Fruit fly (Drosophila melanogaster) whole organism, embryonic: Measurements from ENCODE around the gene CG5157.

Source experiments
- Asciz ChIP-seq: fragments of 200-800 bp; sonication (Bioruptor generic); optimal IDR thresholded peaks from 2 replicates; lab custom pipeline; 2017; ENCODE audit warnings: missing biosample characterization, mild to moderate bottlenecking, missing genetic modification characterization, missing genetic modification reagents
- BtbVII ChIP-seq: fragments of 200-800 bp; sonication (Bioruptor generic); optimal IDR thresholded peaks from 3 replicates; lab custom pipeline; 2017; ENCODE audit warnings: missing biosample characterization, mild to moderate bottlenecking, missing genetic modification characterization
- CG11695 ChIP-seq: fragments of 200-800 bp; sonication (Bioruptor generic); IDR thresholded peaks from 3 replicates; pipeline ENCODE4 v1.3.6; 2022; ENCODE audit warnings: missing biosample characterization, missing genetic modification characterization
- CG12104 ChIP-seq: fragments of 200-800 bp; sonication (Bioruptor generic); optimal IDR thresholded peaks from 3 replicates; lab custom pipeline; 2016; ENCODE audit warnings: missing biosample characterization, missing genetic modification characterization
- CG12155 ChIP-seq: fragments of 200-800 bp; sonication (Bioruptor generic); optimal IDR thresholded peaks from 3 replicates; lab custom pipeline; 2016; ENCODE audit warnings: missing biosample characterization, missing genetic modification characterization
- CG12236 ChIP-seq: fragments of 200-800 bp; sonication (Bioruptor generic); optimal IDR thresholded peaks from 2 replicates; lab custom pipeline; 2016; ENCODE audit warnings: missing biosample characterization, missing genetic modification characterization
- CG14667 ChIP-seq: fragments of 200-800 bp; sonication (Bioruptor generic); IDR thresholded peaks from 2 replicates; pipeline ENCODE4 v1.3.6; 2022; ENCODE audit warnings: missing biosample characterization, missing genetic modification characterization
- CG1647 ChIP-seq: fragments of 200-800 bp; sonication (Bioruptor generic); optimal IDR thresholded peaks from 3 replicates; lab custom pipeline; 2016; ENCODE audit warnings: missing biosample characterization, missing genetic modification characterization
- CG2199 ChIP-seq: fragments of 200-800 bp; sonication (Bioruptor generic); IDR thresholded peaks from 3 replicates; pipeline ENCODE4 v1.3.6; 2022; ENCODE audit warnings: missing biosample characterization, missing genetic modification characterization
- CG2712 ChIP-seq: fragments of 200-800 bp; optimal IDR thresholded peaks from 3 replicates; lab custom pipeline; 2019; ENCODE audit warnings: missing biosample characterization, mild to moderate bottlenecking, missing genetic modification characterization, moderate library complexity
- CG33557 ChIP-seq: fragments of 200-800 bp; sonication (Bioruptor generic); optimal IDR thresholded peaks from 2 replicates; lab custom pipeline; 2019; ENCODE audit warnings: missing biosample characterization, mild to moderate bottlenecking, missing genetic modification characterization, moderate library complexity
- CG34224 ChIP-seq: fragments of 200-800 bp; sonication (Bioruptor generic); IDR thresholded peaks from 3 replicates; pipeline ENCODE4 v1.3.6; 2022; ENCODE audit warnings: missing biosample characterization, missing genetic modification characterization; ENCODE audit not compliant: partially characterized antibody
- CG4404 ChIP-seq: fragments of 200-800 bp; sonication (Bioruptor generic); IDR thresholded peaks from 2 replicates; pipeline ENCODE4 v1.3.6; 2022; ENCODE audit warnings: missing biosample characterization, missing genetic modification characterization
- CG7357 ChIP-seq: fragments of 200-800 bp; sonication (Bioruptor generic); IDR thresholded peaks from 3 replicates; pipeline ENCODE4 v1.3.6; 2022; ENCODE audit warnings: missing biosample characterization, missing genetic modification characterization
- CG7987 ChIP-seq: fragments of 200-800 bp; sonication (Bioruptor generic); optimal IDR thresholded peaks from 2 replicates; lab custom pipeline; 2018; ENCODE audit warnings: missing biosample characterization, mild to moderate bottlenecking, missing genetic modification characterization, moderate library complexity
- CG8924 ChIP-seq: fragments of 200-800 bp; optimal IDR thresholded peaks from 3 replicates; lab custom pipeline; 2019; ENCODE audit warnings: missing biosample characterization, mild to moderate bottlenecking, missing genetic modification characterization, moderate library complexity
- CG9609 ChIP-seq: fragments of 200-800 bp; sonication (Bioruptor generic); optimal IDR thresholded peaks from 3 replicates; lab custom pipeline; 2016; ENCODE audit warnings: missing biosample characterization, missing genetic modification characterization
- CG9817 ChIP-seq: fragments of 200-800 bp; sonication (Bioruptor generic); optimal IDR thresholded peaks from 2 replicates; lab custom pipeline; 2018; ENCODE audit warnings: missing biosample characterization, mild to moderate bottlenecking, missing genetic modification characterization, moderate library complexity
- D19B ChIP-seq: fragments of 200-800 bp; sonication (Bioruptor generic); optimal IDR thresholded peaks from 2 replicates; lab custom pipeline; 2017; ENCODE audit warnings: missing biosample characterization, mild to moderate bottlenecking, missing genetic modification characterization
- Deaf1 ChIP-seq: fragments of 200-800 bp; optimal IDR thresholded peaks from 3 replicates; lab custom pipeline; 2019; ENCODE audit warnings: missing biosample characterization, mild to moderate bottlenecking, missing genetic modification characterization, moderate library complexity
- Fer3 ChIP-seq: fragments of 200-800 bp; sonication (Bioruptor generic); optimal IDR thresholded peaks from 2 replicates; lab custom pipeline; 2018; ENCODE audit warnings: missing biosample characterization, mild to moderate bottlenecking, missing genetic modification characterization, moderate library complexity
- Gsc ChIP-seq: fragments of 200-800 bp; sonication (Bioruptor generic); IDR thresholded peaks from 2 replicates; pipeline ENCODE4 v1.3.6; 2022; ENCODE audit warnings: missing biosample characterization, missing genetic modification characterization
- HLH3B ChIP-seq: fragments of 200-800 bp; sonication (Bioruptor generic); IDR thresholded peaks from 2 replicates; pipeline ENCODE4 v1.3.6; 2022; ENCODE audit warnings: missing biosample characterization, missing genetic modification characterization
- HLH4C ChIP-seq: fragments of 200-800 bp; sonication (Bioruptor generic); IDR thresholded peaks from 3 replicates; pipeline ENCODE4 v1.3.6; 2022; ENCODE audit warnings: missing biosample characterization, missing genetic modification characterization; ENCODE audit not compliant: partially characterized antibody
- Lhr ChIP-seq: fragments of 200-800 bp; sonication (Bioruptor generic); optimal IDR thresholded peaks from 3 replicates; lab custom pipeline; 2017; ENCODE audit warnings: mild to moderate bottlenecking, missing biosample characterization, missing genetic modification reagents, missing genetic modification characterization
- Stat92E ChIP-seq, 3 experiments: fragments of >200 bp in 2 of 3; fragments of 200-800 bp in 1 of 3; sonication (Bioruptor generic) in 1 of 3; optimal IDR thresholded peaks; 2 replicates each; lab custom pipeline; 2017 to 2019; ENCODE audit warnings: missing biosample characterization in 3 of 3, missing genetic modification characterization in 3 of 3, mild to moderate bottlenecking in 1 of 3, moderate library complexity in 1 of 3
- abd-A ChIP-seq: fragments of 200-800 bp; sonication (Bioruptor generic); optimal IDR thresholded peaks from 3 replicates; lab custom pipeline; 2019; ENCODE audit warnings: missing biosample characterization, mild to moderate bottlenecking, missing genetic modification characterization, moderate library complexity
- chn ChIP-seq: fragments of 200-800 bp; sonication (Bioruptor generic); optimal IDR thresholded peaks from 2 replicates; lab custom pipeline; 2016; ENCODE audit warnings: missing biosample characterization, missing genetic modification characterization
- crp ChIP-seq, 2 experiments: fragments of 200-800 bp; sonication (Bioruptor generic); optimal IDR thresholded peaks; 2 replicates in 1 of 2; 3 replicates in 1 of 2; lab custom pipeline; 2017; ENCODE audit warnings: missing biosample characterization in 2 of 2, missing genetic modification characterization in 2 of 2, mild to moderate bottlenecking in 1 of 2, moderate library complexity in 1 of 2
- dmrt11E ChIP-seq: fragments of 200-800 bp; sonication (Bioruptor generic); optimal IDR thresholded peaks from 3 replicates; lab custom pipeline; 2018; ENCODE audit warnings: missing biosample characterization, mild to moderate bottlenecking, missing genetic modification characterization, moderate library complexity
- gcm ChIP-seq: fragments of 200-800 bp; sonication (Bioruptor generic); optimal IDR thresholded peaks from 2 replicates; lab custom pipeline; 2019; ENCODE audit warnings: missing biosample characterization, mild to moderate bottlenecking, missing genetic modification characterization, moderate library complexity
- gcm2 ChIP-seq: fragments of 200-800 bp; sonication (Bioruptor generic); optimal IDR thresholded peaks from 2 replicates; lab custom pipeline; 2016; ENCODE audit warnings: missing biosample characterization, missing genetic modification characterization
- grau ChIP-seq: fragments of 200-800 bp; optimal IDR thresholded peaks from 3 replicates; lab custom pipeline; 2019; ENCODE audit warnings: missing biosample characterization, mild to moderate bottlenecking, missing genetic modification characterization, moderate library complexity
- gro ChIP-seq: fragments of 200-800 bp; sonication (Bioruptor generic); optimal IDR thresholded peaks from 2 replicates; lab custom pipeline; 2016; ENCODE audit warnings: missing biosample characterization, missing genetic modification characterization
- kah ChIP-seq: fragments of 200-800 bp; sonication (Bioruptor generic); optimal IDR thresholded peaks from 2 replicates; lab custom pipeline; 2018; ENCODE audit warnings: missing biosample characterization, mild to moderate bottlenecking, missing genetic modification characterization
- ken ChIP-seq: fragments of 200-800 bp; sonication (Bioruptor generic); IDR thresholded peaks from 3 replicates; pipeline ENCODE4 v1.3.6; 2022; ENCODE audit warnings: missing biosample characterization, missing genetic modification characterization
- luna ChIP-seq: fragments of 200-800 bp; sonication (Bioruptor generic); optimal IDR thresholded peaks from 2 replicates; lab custom pipeline; 2016; ENCODE audit warnings: missing biosample characterization, missing genetic modification characterization
- nmo ChIP-seq: fragments of 200-800 bp; sonication (Bioruptor generic); optimal IDR thresholded peaks from 2 replicates; lab custom pipeline; 2018; ENCODE audit warnings: missing biosample characterization, mild to moderate bottlenecking, missing genetic modification characterization, moderate library complexity
- rib ChIP-seq: fragments of 200-800 bp; sonication (Bioruptor generic); IDR thresholded peaks from 2 replicates; pipeline ENCODE4 v1.3.6; 2022; ENCODE audit warnings: missing biosample characterization, missing genetic modification characterization
- sd ChIP-seq: fragments of 200-800 bp; sonication (Bioruptor generic); optimal IDR thresholded peaks from 3 replicates; lab custom pipeline; 2018; ENCODE audit warnings: missing biosample characterization, mild to moderate bottlenecking, missing genetic modification characterization, moderate library complexity
- sim ChIP-seq: fragments of 200-800 bp; sonication (Bioruptor generic); IDR thresholded peaks from 2 replicates; pipeline ENCODE4 v1.3.6; 2022; ENCODE audit warnings: missing biosample characterization, missing genetic modification characterization
- twi ChIP-seq: fragments of 200-800 bp; optimal IDR thresholded peaks from 2 replicates; lab custom pipeline; 2019; ENCODE audit warnings: missing biosample characterization, mild to moderate bottlenecking, missing genetic modification characterization, moderate library complexity
- unpg ChIP-seq: fragments of 200-800 bp; sonication (Bioruptor generic); optimal IDR thresholded peaks from 3 replicates; lab custom pipeline; 2018; ENCODE audit warnings: missing biosample characterization, mild to moderate bottlenecking, missing genetic modification characterization, moderate library complexity
- zfh1 ChIP-seq: fragments of 200-800 bp; sonication (Bioruptor generic); IDR thresholded peaks from 3 replicates; pipeline ENCODE4 v1.3.6; 2022; ENCODE audit warnings: missing biosample characterization, missing genetic modification characterization
- zfh2 ChIP-seq: fragments of 200-800 bp; sonication (Bioruptor generic); optimal IDR thresholded peaks from 2 replicates; lab custom pipeline; 2016; ENCODE audit warnings: missing biosample characterization, missing genetic modification characterization

The CG5157 gene

DNA sequence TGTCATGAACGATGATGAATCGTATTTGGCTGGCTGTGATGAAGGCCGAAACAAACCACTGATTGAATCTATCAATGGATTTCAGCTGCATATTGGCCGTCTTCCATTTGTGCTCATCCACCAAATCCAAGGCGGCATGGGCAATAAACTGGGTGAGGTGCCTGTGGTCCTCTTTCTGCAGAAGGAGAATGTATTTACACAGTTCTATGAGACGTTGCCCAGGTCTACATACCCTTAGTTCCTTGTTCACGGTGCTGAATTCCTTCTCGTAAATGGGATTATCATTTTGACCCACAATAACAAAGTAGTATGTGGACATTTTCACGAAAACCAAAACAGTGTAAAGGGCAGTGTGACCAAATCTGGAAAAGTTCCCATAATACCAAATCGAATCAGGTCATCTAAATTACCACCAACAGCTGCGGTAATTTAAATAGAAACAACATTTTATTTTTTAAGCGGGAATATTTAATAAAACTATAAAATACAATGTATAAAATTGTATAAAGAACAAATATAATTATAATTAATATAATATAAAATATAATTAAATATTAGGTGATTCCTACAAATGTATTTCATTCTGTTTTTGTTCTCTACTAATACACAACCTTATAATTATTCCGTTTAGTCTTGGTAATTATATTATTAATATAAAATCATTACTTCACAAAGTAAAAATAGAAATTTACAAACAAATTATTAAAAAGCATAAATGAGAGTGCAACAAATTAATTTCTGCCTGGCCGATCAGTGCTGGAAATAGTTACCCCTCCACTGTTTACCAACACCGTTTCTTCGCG lies 6.2 kb downstream of the CG5157 start, which contains the start of the genes Trs20 and elg1 (continued):
- TF ChIP-seq CG11695 (GFP tag; lab: Robert Waterston, UW) (peak; percentile 56; the same call in 2 of the 3 replicates), CG34224 (GFP tag; lab: Robert Waterston, UW) (no peak), kah (peak; percentile 8), Gsc (GFP tag; lab: Robert Waterston, UW) (no peak), grau (peak; percentile 71)
- TF ChIP-seq, all 482 proteins: peak for 175

- peak; percentile 5 for TF ChIP-seq CG8924 (tag; lab: Kevin White, UChicago)
- peak; percentile 19 for TF ChIP-seq BtbVII (GFP tag; lab: Kevin White, UChicago)
- TF ChIP-seq HLH3B (GFP tag; lab: Robert Waterston, UW) = peak; percentile 51
- TF ChIP-seq gcm (GFP tag; lab: Kevin White, UChicago) = no peak
- no peak for TF ChIP-seq zfh2 (GFP tag; lab: Kevin White, UChicago)
- peak; percentile 36 for TF ChIP-seq unpg (GFP tag; lab: Kevin White, UChicago)
- no peak for TF ChIP-seq CG33557
- TF ChIP-seq sd (tag; lab: Kevin White, UChicago) = no peak
- TF ChIP-seq kah = no peak
- TF ChIP-seq ken = peak; percentile 63; the same call in 2 of the 3 replicates
- no peak for TF ChIP-seq chn
- TF ChIP-seq CG12155 (GFP tag; lab: Kevin White, UChicago) = no peak
- no peak; the same call in 1 of the 2 replicates for TF ChIP-seq CG4404 (GFP tag; lab: Robert Waterston, UW)
- TF ChIP-seq Deaf1 (tag; lab: Kevin White, UChicago) = peak; percentile 96
- peak; percentile 23 for TF ChIP-seq CG14667
- TF ChIP-seq sim = no peak
- TF ChIP-seq zfh1 (GFP tag; lab: Robert Waterston, UW) = peak; percentile 79
- TF ChIP-seq gcm2 (GFP tag; lab: Kevin White, UChicago) = no peak
- 0 out of 3 replicates have a peak, but pooled peaks have one; percentile 17 for TF ChIP-seq CG2199 (GFP tag; lab: Robert Waterston, UW)
- TF ChIP-seq Stat92E (GFP tag; optimal IDR thresholded peaks at IDR 0.05; lab: Kevin White, UChicago) = no peak
- no peak for TF ChIP-seq rib (GFP tag; lab: Robert Waterston, UW)
- no peak for TF ChIP-seq abd-A (tag; lab: Kevin White, UChicago)
- peak; percentile 52; the same call in 2 of the 3 replicates for TF ChIP-seq HLH4C (GFP tag; lab: Robert Waterston, UW)
- TF ChIP-seq gro (GFP tag; lab: Kevin White, UChicago) = peak; percentile 43
- no peak for TF ChIP-seq CG9817 (tag; lab: Kevin White, UChicago)
- TF ChIP-seq dmrt11E = peak; percentile 38
- TF ChIP-seq CG1647 (GFP tag; lab: Kevin White, UChicago) = no peak
- TF ChIP-seq twi (tag; lab: Kevin White, UChicago) = no peak
- peak; percentile 45 for TF ChIP-seq CG12104 (GFP tag; lab: Kevin White, UChicago)
- peak; percentile 43 for TF ChIP-seq Asciz (GFP tag; lab: Kevin White, UChicago)
- peak; percentile 14 for TF ChIP-seq CG2712 (tag; lab: Kevin White, UChicago)
- TF ChIP-seq crp (GFP tag; optimal IDR thresholded peaks at IDR 0.05; lab: Kevin White, UChicago) = peak in 1 of 2 experiments; percentile 49
- TF ChIP-seq CG12236 = no peak
- TF ChIP-seq D19B (GFP tag; lab: Kevin White, UChicago) = no peak
- TF ChIP-seq nmo = peak; percentile 9
- no peak for TF ChIP-seq luna
- TF ChIP-seq Lhr (GFP tag; lab: Kevin White, UChicago) = peak; percentile 18
- peak; percentile 7 for TF ChIP-seq Fer3 (tag; lab: Kevin White, UChicago)
- peak; percentile 66 for TF ChIP-seq CG7987 (GFP tag; lab: Kevin White, UChicago)
- peak; percentile 23 for TF ChIP-seq CG9609
- TF ChIP-seq CG7357 = 0 out of 3 replicates have a peak, but pooled peaks have one; percentile 6
Measured at dm6 chr3L:16128973-16129745, 8.5 kb downstream of the CG5157 start, which contains the start of gene SsRbeta. Gene SsRbeta, plus strand, starts transcription at chr3L:16129617.
